Worm (Caenorhabditis elegans): ENCODE data around the gene mps-4.

DNA sequence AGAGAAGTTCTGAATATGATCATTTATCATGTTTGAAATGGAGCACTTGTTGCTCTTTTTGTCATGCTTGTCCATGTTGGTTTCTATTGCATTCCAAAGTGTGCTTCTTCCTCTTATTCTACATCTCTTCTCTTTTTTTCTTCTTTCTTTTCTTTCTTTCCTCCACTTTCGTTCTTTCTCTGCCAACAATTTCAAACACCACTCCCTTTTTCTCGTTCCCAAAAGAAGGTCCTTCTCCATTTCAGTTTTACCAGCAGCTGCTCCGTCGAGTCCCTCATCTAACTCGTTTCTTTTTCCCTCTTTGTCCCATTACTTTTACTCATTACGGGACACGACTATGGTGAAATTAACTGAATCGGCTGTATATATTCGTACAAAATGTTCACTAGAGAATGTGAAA lies 16.6 kb downstream of the mps-4 start, which contains the start of gene F09G8.5:
- TF ChIP-seq pha-4 (tag; optimal IDR thresholded peaks at IDR 0.05) (no peak), F49E8.2 (tag; optimal IDR thresholded peaks at IDR 0.05; ENCODE audit: insufficient read depth) (no peak), madf-8 (GFP tag; conservative IDR thresholded peaks at IDR 0.05) (no peak)
